Worm (Caenorhabditis elegans) whole organism, mixed stage, embryonic: ENCODE results near the gene Y116A8C.24.

Experiments
- ceh-39 ChIP-seq: fragments of 150-350 bp; optimal IDR thresholded peaks from 2 replicates; lab custom pipeline; 2014; ENCODE audit warnings: missing biosample characterization, missing genetic modification characterization
- elt-3 ChIP-seq: fragments of 150-350 bp; optimal IDR thresholded peaks from 2 replicates; lab custom pipeline; 2014; ENCODE audit warnings: missing biosample characterization, missing genetic modification characterization
- lin-32 ChIP-seq: fragments of 200-800 bp; sonication (Bioruptor generic); optimal IDR thresholded peaks from 2 replicates; lab custom pipeline; 2018; ENCODE audit warnings: mild to moderate bottlenecking, missing genetic modification characterization, missing compliant biosample characterization
- mep-1 ChIP-seq: fragments of 150-350 bp; optimal IDR thresholded peaks from 2 replicates; lab custom pipeline; 2017; ENCODE audit warnings: missing biosample characterization, missing genetic modification reagents, missing genetic modification characterization, inconsistent platforms
- unc-120 ChIP-seq: sonication (generic microtip); optimal IDR thresholded peaks from 2 replicates; lab custom pipeline; 2017; ENCODE audit warnings: missing genetic modification characterization, missing compliant biosample characterization; ENCODE audit not compliant: poor library complexity, severe bottlenecking
- unc-39 ChIP-seq: fragments of 150-350 bp; optimal IDR thresholded peaks from 2 replicates; lab custom pipeline; 2014; ENCODE audit warnings: missing biosample characterization, missing genetic modification characterization

- TF ChIP-seq unc-120 (no peak), mep-1 (no peak), unc-39 (tag; lab: Kevin White, UChicago) (no peak), lin-32 (GFP tag; lab: Kevin White, UChicago) (no peak), ceh-39 (no peak), elt-3 (no peak)
Measured at ce11 chrIV:17118987-17119732, 48.5 kb upstream of the Y116A8C.24 start, which contains the start of gene itsn-1.
